Fruit fly (Drosophila melanogaster) S2 (cell line): Measurements from ENCODE around the gene mu2.

Source experiments
- CG8478 ChIP-seq: fragments of >200 bp; optimal IDR thresholded peaks from 2 replicates; lab custom pipeline; 2018
- CTCF ChIP-seq, 2 experiments: fragments of >200 bp; optimal IDR thresholded peaks; 2 replicates each; lab custom pipeline; 2018

DNA sequence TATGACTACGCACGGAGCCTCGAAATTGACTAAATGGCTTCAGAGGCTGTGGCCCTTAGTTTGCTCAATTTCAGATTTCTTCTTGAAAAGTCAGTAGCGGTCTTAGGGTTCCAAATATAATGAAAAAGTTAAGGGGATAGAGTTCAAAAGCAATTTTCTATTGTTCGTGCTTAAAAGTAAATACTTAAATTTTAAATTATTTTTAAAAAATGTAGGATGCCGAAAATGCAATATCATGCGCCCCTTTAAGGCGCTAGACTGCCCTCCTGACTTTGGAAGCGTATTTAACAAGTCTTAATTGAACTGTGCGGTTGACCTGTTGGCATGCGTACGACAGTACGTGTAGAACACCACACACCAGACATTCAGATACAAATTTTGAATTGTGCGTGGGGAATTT, 32.6 kb downstream of the mu2 start:
- no peak for TF ChIP-seq CG8478 (lab: Kevin White, UChicago)
- TF ChIP-seq CTCF (optimal IDR thresholded peaks at IDR 0.05; lab: Kevin White, UChicago): no peak
